Worm (Caenorhabditis elegans): ENCODE measurements around the gene R09E10.5.
A peak's percentile ranks its signal among the peaks of the same experiment; 100 is the strongest.

The R09E10.5 gene

DNA sequence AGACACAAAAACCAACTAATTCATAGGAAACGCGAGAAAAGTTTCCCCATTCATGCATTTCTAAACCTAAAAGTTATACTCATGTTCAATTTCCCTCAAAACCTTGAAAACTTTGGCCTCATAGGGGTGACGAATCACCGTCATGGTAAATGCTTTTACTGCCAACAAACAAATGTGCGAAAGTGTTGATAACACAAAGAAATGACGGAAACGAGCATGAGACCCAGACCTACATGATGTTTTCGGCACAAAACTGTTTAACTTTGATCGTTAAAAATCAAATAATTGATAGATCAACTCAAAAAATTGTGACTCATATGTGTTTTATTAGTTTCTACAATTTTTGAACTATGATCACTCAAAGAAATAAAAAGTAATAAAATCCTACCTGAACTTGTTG, 29.8 kb upstream of the R09E10.5 start:
- TF ChIP-seq unc-62 (GFP tag; optimal IDR thresholded peaks at IDR 0.05) = peak; percentile 50
- 0 out of 2 replicates have a peak, but pooled peaks have one; percentile 28 for TF ChIP-seq K11D2.4 (GFP tag; IDR thresholded peaks at IDR 0.05)
- peak; percentile 72 for TF ChIP-seq nhr-80 (tag; optimal IDR thresholded peaks at IDR 0.05)
- no peak for TF ChIP-seq K12H6.12 (tag; optimal IDR thresholded peaks at IDR 0.05)
- peak; percentile 52 for TF ChIP-seq atf-7 (tag; optimal IDR thresholded peaks at IDR 0.05)
- no peak for TF ChIP-seq cebp-1 (GFP tag; IDR thresholded peaks at IDR 0.05)
- peak; percentile 38 for TF ChIP-seq cebp-1 (tag; optimal IDR thresholded peaks at IDR 0.05)
- peak; percentile 21 for TF ChIP-seq attf-5 (GFP tag; optimal IDR thresholded peaks at IDR 0.05)
- no peak for TF ChIP-seq bed-1 (GFP tag; IDR thresholded peaks at IDR 0.05)

DNA sequence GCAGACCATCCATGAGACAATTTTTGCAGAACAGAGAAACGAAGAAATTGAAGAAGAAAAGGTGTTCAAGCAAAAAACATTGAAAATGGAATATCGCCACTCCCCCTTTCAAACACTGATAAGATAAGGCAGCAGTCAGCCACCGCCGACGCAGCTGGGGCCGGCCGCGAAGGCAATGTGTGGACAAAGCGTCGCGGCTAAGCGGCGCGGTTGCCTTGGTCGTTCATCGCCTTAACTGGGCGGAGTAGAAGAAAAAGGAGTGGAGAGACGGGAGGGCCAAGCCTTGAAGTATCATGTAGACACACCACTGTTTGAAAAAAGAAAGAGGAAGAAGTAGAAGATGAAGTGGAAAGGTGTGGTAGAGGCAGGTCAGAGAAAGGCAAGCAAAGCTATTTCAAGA, 28.9 kb upstream of the R09E10.5 start:
- no peak for TF ChIP-seq mes-4 (tag; optimal IDR thresholded peaks at IDR 0.05)
- TF ChIP-seq nhr-90 (tag; optimal IDR thresholded peaks at IDR 0.05) = no peak
- TF ChIP-seq Y67H2A.10 (GFP tag; conservative IDR thresholded peaks at IDR 0.05) = no peak
- TF ChIP-seq ztf-22 (GFP tag; optimal IDR thresholded peaks at IDR 0.05) = peak; percentile 15
- TF ChIP-seq atf-7 (tag; optimal IDR thresholded peaks at IDR 0.05) = peak; percentile 42
- TF ChIP-seq tlf-1 (GFP tag; optimal IDR thresholded peaks at IDR 0.05) = no peak
- no peak for TF ChIP-seq mxl-1 (tag; optimal IDR thresholded peaks at IDR 0.05)
- TF ChIP-seq K12H6.12 (tag; optimal IDR thresholded peaks at IDR 0.05) = peak; percentile 5
- TF ChIP-seq Y53F4B.3 (GFP tag; IDR thresholded peaks at IDR 0.05) = no peak
- no peak for TF ChIP-seq nfya-1 (tag; optimal IDR thresholded peaks at IDR 0.05; ENCODE audit: borderline replicate concordance, insufficient read depth)
- TF ChIP-seq mcd-1 (GFP tag; IDR thresholded peaks at IDR 0.05) = no peak
- no peak for TF ChIP-seq aptf-2 (GFP tag; conservative IDR thresholded peaks at IDR 0.05)
- TF ChIP-seq Y53G8AR.9 (GFP tag; conservative IDR thresholded peaks at IDR 0.05) = no peak
- TF ChIP-seq ceh-27 (GFP tag; optimal IDR thresholded peaks at IDR 0.05) = peak; percentile 36
- no peak for TF ChIP-seq ceh-91 (GFP tag; IDR thresholded peaks at IDR 0.05)
- peak; percentile 28; the same call in 1 of the 2 replicates for TF ChIP-seq B0336.3 (GFP tag; IDR thresholded peaks at IDR 0.05)
- no peak for TF ChIP-seq D2030.7 (GFP tag; IDR thresholded peaks at IDR 0.05)
- no peak for TF ChIP-seq dpff-1 (tag; optimal IDR thresholded peaks at IDR 0.05)
- no peak for TF ChIP-seq nfya-2 (GFP tag; IDR thresholded peaks at IDR 0.05)
- TF ChIP-seq tbp1 (GFP tag; optimal IDR thresholded peaks at IDR 0.05) = no peak
- TF ChIP-seq unc-62 (GFP tag; optimal IDR thresholded peaks at IDR 0.05) = no peak
- TF ChIP-seq him-1 (tag; optimal IDR thresholded peaks at IDR 0.05) = no peak
- no peak for TF ChIP-seq athp-1 (tag; optimal IDR thresholded peaks at IDR 0.05)
- no peak for TF ChIP-seq K11D2.4 (GFP tag; IDR thresholded peaks at IDR 0.05)
- no peak for TF ChIP-seq ztf-28 (GFP tag; IDR thresholded peaks at IDR 0.05)
- TF ChIP-seq ZK185.1 (tag; optimal IDR thresholded peaks at IDR 0.05; ENCODE audit: poor library complexity, severe bottlenecking) = no peak
- TF ChIP-seq T07F8.4 (tag; optimal IDR thresholded peaks at IDR 0.05) = no peak
- no peak for TF ChIP-seq madf-10 (tag; optimal IDR thresholded peaks at IDR 0.05)
- TF ChIP-seq sdz-38 (tag; optimal IDR thresholded peaks at IDR 0.05) = no peak
- no peak for TF ChIP-seq madf-8 (GFP tag; conservative IDR thresholded peaks at IDR 0.05)
- TF ChIP-seq unc-130 (GFP tag; optimal IDR thresholded peaks at IDR 0.05) = no peak
- no peak for TF ChIP-seq ceh-100 (GFP tag; IDR thresholded peaks at IDR 0.05)
- no peak for TF ChIP-seq repo-1 (tag; optimal IDR thresholded peaks at IDR 0.05)
- TF ChIP-seq let-607 (tag; optimal IDR thresholded peaks at IDR 0.05) = no peak
- no peak for TF ChIP-seq efl-1 (GFP tag; optimal IDR thresholded peaks at IDR 0.05)
- no peak for TF ChIP-seq nhr-120 (GFP tag; IDR thresholded peaks at IDR 0.05)
- no peak for TF ChIP-seq madf-3 (GFP tag; IDR thresholded peaks at IDR 0.05)
- TF ChIP-seq zfh-2 (GFP tag; conservative IDR thresholded peaks at IDR 0.05) = peak; percentile 95
- TF ChIP-seq nhr-80 (tag; optimal IDR thresholded peaks at IDR 0.05) = peak; percentile 75
- no peak for TF ChIP-seq mel-28 (tag; optimal IDR thresholded peaks at IDR 0.05; ENCODE audit: borderline replicate concordance)
- no peak for TF ChIP-seq pha-4 (tag; optimal IDR thresholded peaks at IDR 0.05)
- no peak for TF ChIP-seq lsy-27 (tag; optimal IDR thresholded peaks at IDR 0.05; ENCODE audit: borderline replicate concordance, insufficient read depth)
- TF ChIP-seq lin-26 (GFP tag; IDR thresholded peaks at IDR 0.05) = no peak
